Fruit fly (Drosophila melanogaster) whole organism, prepupa: Measurements from ENCODE around the gene Alh.
A peak's percentile ranks its signal among the peaks of the same experiment; 100 is the strongest.

Experiments
- Blimp-1 ChIP-seq: fragments of 200-800 bp; sonication (Bioruptor generic); optimal IDR thresholded peaks from 3 replicates; lab custom pipeline; 2017; ENCODE audit warnings: missing biosample characterization, missing genetic modification characterization, mild to moderate bottlenecking, moderate library complexity, missing genetic modification reagents
- CG11294 ChIP-seq: fragments of 200-800 bp; sonication (Bioruptor generic); IDR thresholded peaks from 2 replicates; pipeline ENCODE4 v1.3.6; 2022; ENCODE audit warnings: missing biosample characterization, missing genetic modification characterization
- CG11902 ChIP-seq: fragments of 200-800 bp; sonication (Bioruptor generic); optimal IDR thresholded peaks from 3 replicates; lab custom pipeline; 2016; ENCODE audit warnings: missing biosample characterization, missing genetic modification characterization
- CG15336 ChIP-seq: fragments of 200-800 bp; sonication (Bioruptor generic); IDR thresholded peaks from 2 replicates; pipeline ENCODE4 v1.3.6; 2022; ENCODE audit warnings: missing biosample characterization, missing genetic modification characterization
- CG1621 ChIP-seq: fragments of 200-800 bp; sonication (Bioruptor generic); optimal IDR thresholded peaks from 3 replicates; lab custom pipeline; 2018; ENCODE audit warnings: missing biosample characterization, mild to moderate bottlenecking, missing genetic modification characterization
- CG16779 ChIP-seq: fragments of 200-800 bp; sonication (Bioruptor generic); optimal IDR thresholded peaks from 3 replicates; lab custom pipeline; 2017; ENCODE audit warnings: missing biosample characterization, mild to moderate bottlenecking, missing genetic modification characterization
- CG3032 ChIP-seq: fragments of 200-800 bp; optimal IDR thresholded peaks from 2 replicates; lab custom pipeline; 2019; ENCODE audit warnings: missing biosample characterization, mild to moderate bottlenecking, missing genetic modification characterization, moderate library complexity
- CG32006 ChIP-seq: fragments of 200-800 bp; sonication (Bioruptor generic); optimal IDR thresholded peaks from 3 replicates; lab custom pipeline; 2017; ENCODE audit warnings: missing biosample characterization, mild to moderate bottlenecking, missing genetic modification characterization
- CG34406 ChIP-seq: fragments of 200-800 bp; sonication (Bioruptor generic); optimal IDR thresholded peaks from 3 replicates; lab custom pipeline; 2016; ENCODE audit warnings: missing biosample characterization, missing genetic modification characterization
- CG3919 ChIP-seq: fragments of 200-800 bp; sonication (Bioruptor generic); optimal IDR thresholded peaks from 3 replicates; lab custom pipeline; 2016; ENCODE audit warnings: missing biosample characterization, missing genetic modification characterization
- CG4318 ChIP-seq: fragments of 200-800 bp; sonication (Bioruptor generic); optimal IDR thresholded peaks from 3 replicates; lab custom pipeline; 2017; ENCODE audit warnings: missing biosample characterization, mild to moderate bottlenecking, missing genetic modification characterization
- CG6276 ChIP-seq: fragments of 200-800 bp; sonication (Bioruptor generic); optimal IDR thresholded peaks from 2 replicates; lab custom pipeline; 2017; ENCODE audit warnings: missing biosample characterization, mild to moderate bottlenecking, missing genetic modification characterization
- CG6808 ChIP-seq: fragments of 200-800 bp; sonication (Bioruptor generic); optimal IDR thresholded peaks from 3 replicates; lab custom pipeline; 2017; ENCODE audit warnings: missing biosample characterization, missing genetic modification characterization, mild to moderate bottlenecking, moderate library complexity, missing genetic modification reagents
- CG6854 ChIP-seq: fragments of 200-800 bp; sonication (Bioruptor generic); optimal IDR thresholded peaks from 2 replicates; lab custom pipeline; 2017; ENCODE audit warnings: missing biosample characterization, mild to moderate bottlenecking, missing genetic modification characterization
- CG7368 ChIP-seq: fragments of 200-800 bp; sonication (Bioruptor generic); optimal IDR thresholded peaks from 3 replicates; lab custom pipeline; 2016; ENCODE audit warnings: missing biosample characterization, missing genetic modification characterization
- CG8119 ChIP-seq: fragments of 200-800 bp; sonication (Bioruptor generic); IDR thresholded peaks from 3 replicates; pipeline ENCODE4 v1.3.6; 2022; ENCODE audit warnings: missing biosample characterization, missing genetic modification characterization
- CG8319 ChIP-seq: fragments of 200-800 bp; sonication (Bioruptor generic); optimal IDR thresholded peaks from 3 replicates; lab custom pipeline; 2016; ENCODE audit warnings: missing biosample characterization, missing genetic modification characterization
- CG8632 ChIP-seq: fragments of 200-800 bp; sonication (Bioruptor generic); optimal IDR thresholded peaks from 3 replicates; lab custom pipeline; 2016; ENCODE audit warnings: missing biosample characterization, missing genetic modification characterization
- CG9139 ChIP-seq: fragments of 200-800 bp; sonication (Bioruptor generic); optimal IDR thresholded peaks from 3 replicates; lab custom pipeline; 2017; ENCODE audit warnings: missing biosample characterization, mild to moderate bottlenecking, missing genetic modification characterization
- Eip75B ChIP-seq: fragments of 200-800 bp; sonication (Bioruptor generic); optimal IDR thresholded peaks from 3 replicates; lab custom pipeline; 2016; ENCODE audit warnings: missing biosample characterization, missing genetic modification characterization
- Eip78C ChIP-seq: fragments of 200-800 bp; sonication (Bioruptor generic); peaks from one replicate; lab custom pipeline; 2016; ENCODE audit warnings: missing biosample characterization, missing genetic modification characterization
- Eip93F ChIP-seq: fragments of 200-800 bp; sonication (Bioruptor generic); optimal IDR thresholded peaks from 2 replicates; lab custom pipeline; 2016; ENCODE audit warnings: missing biosample characterization, mild to moderate bottlenecking, missing genetic modification characterization
- Ets21C ChIP-seq: fragments of 200-800 bp; sonication (Bioruptor generic); optimal IDR thresholded peaks from 3 replicates; lab custom pipeline; 2016; ENCODE audit warnings: missing biosample characterization, missing genetic modification characterization
- Ets96B ChIP-seq: fragments of 200-800 bp; optimal IDR thresholded peaks from 2 replicates; lab custom pipeline; 2019; ENCODE audit warnings: missing biosample characterization, mild to moderate bottlenecking, missing genetic modification characterization, moderate library complexity
- Hr38 ChIP-seq: sonication (Bioruptor generic); optimal IDR thresholded peaks from 2 replicates; lab custom pipeline; 2016; ENCODE audit warnings: missing biosample characterization, missing genetic modification characterization
- Lpt ChIP-seq: fragments of 200-800 bp; sonication (Bioruptor generic); optimal IDR thresholded peaks from 3 replicates; lab custom pipeline; 2016; ENCODE audit warnings: missing biosample characterization, missing genetic modification characterization
- Met ChIP-seq: fragments of 200-800 bp; sonication (Bioruptor generic); optimal IDR thresholded peaks from 3 replicates; lab custom pipeline; 2016; ENCODE audit warnings: missing biosample characterization, missing genetic modification characterization
- OdsH ChIP-seq: fragments of 200-800 bp; sonication (Bioruptor generic); optimal IDR thresholded peaks from 3 replicates; lab custom pipeline; 2016; ENCODE audit warnings: missing biosample characterization, missing genetic modification characterization
- Smox ChIP-seq: fragments of 200-800 bp; sonication (Bioruptor generic); optimal IDR thresholded peaks from 3 replicates; lab custom pipeline; 2016; ENCODE audit warnings: missing biosample characterization, missing genetic modification characterization
- Sox102F ChIP-seq: fragments of 200-800 bp; sonication (Bioruptor generic); optimal IDR thresholded peaks from 2 replicates; lab custom pipeline; 2016; ENCODE audit warnings: missing biosample characterization, mild to moderate bottlenecking, missing genetic modification characterization
- Sox15 ChIP-seq: fragments of 200-800 bp; sonication (Bioruptor generic); optimal IDR thresholded peaks from 3 replicates; lab custom pipeline; 2016; ENCODE audit warnings: missing biosample characterization, missing genetic modification characterization
- achi ChIP-seq: fragments of 200-800 bp; sonication (Bioruptor generic); optimal IDR thresholded peaks from 3 replicates; lab custom pipeline; 2016; ENCODE audit warnings: missing biosample characterization, missing genetic modification characterization
- acj6 ChIP-seq: fragments of 200-800 bp; sonication (Bioruptor generic); optimal IDR thresholded peaks from 3 replicates; lab custom pipeline; 2016; ENCODE audit warnings: missing biosample characterization, missing genetic modification characterization
- cyc ChIP-seq: fragments of 200-800 bp; sonication (Bioruptor generic); optimal IDR thresholded peaks from 3 replicates; lab custom pipeline; 2016; ENCODE audit warnings: missing biosample characterization, missing genetic modification characterization
- dsx ChIP-seq: fragments of 200-800 bp; optimal IDR thresholded peaks from 3 replicates; lab custom pipeline; 2019; ENCODE audit warnings: missing biosample characterization, mild to moderate bottlenecking, missing genetic modification characterization, moderate library complexity; ENCODE audit not compliant: poor library complexity, severe bottlenecking
- eg ChIP-seq: fragments of 200-800 bp; sonication (Bioruptor generic); IDR thresholded peaks from 3 replicates; pipeline ENCODE4 v1.3.6; 2022; ENCODE audit warnings: missing biosample characterization, missing genetic modification characterization
- esn ChIP-seq: fragments of 200-800 bp; sonication (Bioruptor generic); optimal IDR thresholded peaks from 2 replicates; lab custom pipeline; 2016; ENCODE audit warnings: missing biosample characterization, mild to moderate bottlenecking, missing genetic modification characterization, moderate library complexity
- fd85E ChIP-seq: fragments of 200-800 bp; sonication (Bioruptor generic); optimal IDR thresholded peaks from 3 replicates; lab custom pipeline; 2016; ENCODE audit warnings: missing biosample characterization, missing genetic modification characterization
- fkh ChIP-seq: fragments of 200-800 bp; sonication (Bioruptor generic); optimal IDR thresholded peaks from 3 replicates; lab custom pipeline; 2017; ENCODE audit warnings: missing biosample characterization, mild to moderate bottlenecking, missing genetic modification characterization, moderate library complexity
- lz ChIP-seq: fragments of 200-800 bp; sonication (Bioruptor generic); optimal IDR thresholded peaks from 3 replicates; lab custom pipeline; 2016; ENCODE audit warnings: missing biosample characterization, missing genetic modification characterization
- net ChIP-seq: fragments of 200-800 bp; sonication (Bioruptor generic); optimal IDR thresholded peaks from 3 replicates; lab custom pipeline; 2016; ENCODE audit warnings: missing biosample characterization, missing genetic modification characterization
- pdm3 ChIP-seq: fragments of 200-800 bp; sonication (Bioruptor generic); optimal IDR thresholded peaks from 3 replicates; lab custom pipeline; 2016; ENCODE audit warnings: missing biosample characterization, missing genetic modification characterization
- salr ChIP-seq, 2 experiments: fragments of 200-800 bp; sonication (Bioruptor generic); optimal IDR thresholded peaks; 3 replicates each; lab custom pipeline; 2016 to 2018; ENCODE audit warnings: missing biosample characterization in 2 of 2, missing genetic modification characterization in 2 of 2, mild to moderate bottlenecking in 1 of 2
- svp ChIP-seq: fragments of 200-800 bp; sonication (Bioruptor generic); peaks from one replicate; lab custom pipeline; 2016; ENCODE audit warnings: missing biosample characterization, missing genetic modification characterization
- topi ChIP-seq: fragments of 200-800 bp; sonication (Bioruptor generic); optimal IDR thresholded peaks from 3 replicates; lab custom pipeline; 2016; ENCODE audit warnings: missing biosample characterization, missing genetic modification characterization
- vri ChIP-seq: fragments of 200-800 bp; sonication (Bioruptor generic); optimal IDR thresholded peaks from 3 replicates; lab custom pipeline; 2016; ENCODE audit warnings: missing biosample characterization, mild to moderate bottlenecking, missing genetic modification characterization

Gene Alh

dm6 chr3R:7130827-7131226, 6.8 kb upstream of the Alh start:
- TF ChIP-seq CG34406 (GFP tag; lab: Kevin White, UChicago) (no peak), achi (no peak), topi (GFP tag; lab: Kevin White, UChicago) (peak; percentile 14), CG6276 (GFP tag; lab: Kevin White, UChicago) (no peak), esn (GFP tag; lab: Kevin White, UChicago) (peak; percentile 46), svp (GFP tag; lab: Kevin White, UChicago) (peak; percentile 70), Eip78C (GFP tag; lab: Kevin White, UChicago) (peak; percentile 58), cyc (GFP tag; lab: Kevin White, UChicago) (no peak), Hr38 (GFP tag; lab: Kevin White, UChicago) (no peak)
- TF ChIP-seq, all 60 proteins: peak for 4

dm6 chr3R:7129280-7130069, 5.5 kb upstream of the Alh start, which contains the start of gene CG31248:
CG31248 (plus strand) TSS chr3R:7129320.
- TF ChIP-seq pdm3 (GFP tag; lab: Kevin White, UChicago) (no peak), Hr38 (GFP tag; lab: Kevin White, UChicago) (no peak), Met (no peak), CG15336 (GFP tag; lab: Robert Waterston, UW) (0 out of 2 replicates have a peak, but pooled peaks have one; percentile 6), CG16779 (no peak), lz (GFP tag; lab: Kevin White, UChicago) (no peak), CG6276 (GFP tag; lab: Kevin White, UChicago) (peak; percentile 31), CG6854 (peak; percentile 27), CG9139 (GFP tag; lab: Kevin White, UChicago) (no peak), svp (GFP tag; lab: Kevin White, UChicago) (peak; percentile 31), Ets96B (tag; lab: Kevin White, UChicago) (no peak), CG1621 (tag; lab: Kevin White, UChicago) (no peak), dsx (GFP tag; lab: Kevin White, UChicago) (no peak)

- TF ChIP-seq svp (GFP tag; lab: Kevin White, UChicago) = peak; percentile 96
- peak; percentile 4 for TF ChIP-seq fd85E (GFP tag; lab: Kevin White, UChicago)
- peak; percentile 49 for TF ChIP-seq Blimp-1 (GFP tag; lab: Kevin White, UChicago)
- TF ChIP-seq acj6 (GFP tag; lab: Kevin White, UChicago) = peak; percentile 77
- TF ChIP-seq Sox102F (GFP tag; lab: Kevin White, UChicago) = peak; percentile 87
- peak; percentile 93 for TF ChIP-seq eg (GFP tag; lab: Robert Waterston, UW)
- no peak for TF ChIP-seq CG32006 (GFP tag; lab: Kevin White, UChicago)
- TF ChIP-seq CG3919 (GFP tag; lab: Kevin White, UChicago) = peak; percentile 88
- peak; percentile 64 for TF ChIP-seq CG7368
- TF ChIP-seq net = peak; percentile 69
- peak; percentile 77 for TF ChIP-seq CG15336 (GFP tag; lab: Robert Waterston, UW)
- TF ChIP-seq vri (GFP tag; lab: Kevin White, UChicago) = peak; percentile 73
- TF ChIP-seq Smox (GFP tag; lab: Kevin White, UChicago) = peak; percentile 84
- peak; percentile 97 for TF ChIP-seq fkh (GFP tag; lab: Kevin White, UChicago)
- TF ChIP-seq Sox15 (GFP tag; lab: Kevin White, UChicago) = peak; percentile 64
- TF ChIP-seq CG8119 = peak; percentile 66
- peak; percentile 61 for TF ChIP-seq CG6808 (GFP tag; lab: Kevin White, UChicago)
- TF ChIP-seq dsx (GFP tag; lab: Kevin White, UChicago) = peak; percentile 91
- peak; percentile 84 for TF ChIP-seq CG3032 (tag; lab: Kevin White, UChicago)
- peak; percentile 55 for TF ChIP-seq CG11902 (GFP tag; lab: Kevin White, UChicago)
- peak; percentile 49 for TF ChIP-seq CG6276 (GFP tag; lab: Kevin White, UChicago)
- TF ChIP-seq OdsH (GFP tag; lab: Kevin White, UChicago) = peak; percentile 79
- TF ChIP-seq CG8319 (GFP tag; lab: Kevin White, UChicago) = peak; percentile 38
- peak; percentile 88 for TF ChIP-seq Eip75B
- TF ChIP-seq cyc (GFP tag; lab: Kevin White, UChicago) = peak; percentile 83
- peak in 1 of 2 experiments; percentile 62 for TF ChIP-seq salr (GFP tag; optimal IDR thresholded peaks at IDR 0.05; lab: Kevin White, UChicago)
- TF ChIP-seq CG11294 (GFP tag; lab: Robert Waterston, UW) = peak; percentile 57
- TF ChIP-seq CG4318 = peak; percentile 30
- TF ChIP-seq Ets21C (GFP tag; lab: Kevin White, UChicago) = peak; percentile 81
- no peak for TF ChIP-seq Eip93F (GFP tag; lab: Kevin White, UChicago)
- TF ChIP-seq Lpt (GFP tag; lab: Kevin White, UChicago) = peak; percentile 60
- peak; percentile 95 for TF ChIP-seq Eip78C (GFP tag; lab: Kevin White, UChicago)
- TF ChIP-seq CG8632 = peak; percentile 84
These were observed 4.0 kb upstream of the Alh start, which contains the start of gene CG10068 for dm6 chr3R:7127966-7128365. CG10068 (minus strand) TSS chr3R:7128027.
